Fruit fly (Drosophila melanogaster) whole organism, embryonic: ENCODE results near the gene CG17191.

Experiments used
- Atf-2 ChIP-seq: fragments of 200-800 bp; sonication (Bioruptor generic); optimal IDR thresholded peaks from 2 replicates; lab custom pipeline; 2016; ENCODE audit warnings: missing biosample characterization, missing genetic modification characterization
- B-H2 ChIP-seq: fragments of 200-800 bp; sonication (Bioruptor generic); optimal IDR thresholded peaks from 2 replicates; lab custom pipeline; 2018; ENCODE audit warnings: missing biosample characterization, mild to moderate bottlenecking, missing genetic modification characterization
- C15 ChIP-seq: fragments of 200-800 bp; sonication (Bioruptor generic); IDR thresholded peaks from 3 replicates; pipeline ENCODE4 v1.3.6; 2022; ENCODE audit warnings: missing biosample characterization, missing genetic modification characterization
- CG10959 ChIP-seq: fragments of 200-800 bp; sonication (Bioruptor generic); IDR thresholded peaks from 2 replicates; pipeline ENCODE4 v1.3.6; 2022; ENCODE audit warnings: missing biosample characterization, missing genetic modification characterization
- CG11723 ChIP-seq: fragments of 200-800 bp; sonication (Bioruptor generic); optimal IDR thresholded peaks from 2 replicates; lab custom pipeline; 2017; ENCODE audit warnings: missing biosample characterization, mild to moderate bottlenecking, missing genetic modification characterization
- CG12744 ChIP-seq: fragments of 200-800 bp; sonication (Bioruptor generic); optimal IDR thresholded peaks from 2 replicates; lab custom pipeline; 2016; ENCODE audit warnings: missing biosample characterization, missing genetic modification characterization
- CG13123 ChIP-seq: fragments of 200-800 bp; sonication (Bioruptor generic); optimal IDR thresholded peaks from 2 replicates; lab custom pipeline; 2016; ENCODE audit warnings: missing biosample characterization, missing genetic modification characterization
- CG13424 ChIP-seq: fragments of 200-800 bp; sonication (Bioruptor generic); optimal IDR thresholded peaks from 2 replicates; lab custom pipeline; 2019; ENCODE audit warnings: missing biosample characterization, mild to moderate bottlenecking, missing genetic modification characterization, moderate library complexity
- CG15073 ChIP-seq: fragments of 200-800 bp; sonication (Bioruptor generic); optimal IDR thresholded peaks from 2 replicates; lab custom pipeline; 2016; ENCODE audit warnings: missing biosample characterization, missing genetic modification characterization
- CG17186 ChIP-seq: fragments of 200-800 bp; sonication (Bioruptor generic); optimal IDR thresholded peaks from 3 replicates; lab custom pipeline; 2017; ENCODE audit warnings: missing biosample characterization, missing genetic modification reagents, missing genetic modification characterization
- CG2875 ChIP-seq: fragments of 200-800 bp; sonication (Bioruptor generic); optimal IDR thresholded peaks from 2 replicates; lab custom pipeline; 2017; ENCODE audit warnings: missing biosample characterization, mild to moderate bottlenecking, missing genetic modification characterization, missing genetic modification reagents
- CG33213 ChIP-seq: fragments of 200-800 bp; sonication (Bioruptor generic); optimal IDR thresholded peaks from 3 replicates; lab custom pipeline; 2016; ENCODE audit warnings: missing biosample characterization, missing genetic modification characterization
- CG4282 ChIP-seq: fragments of 200-800 bp; sonication (Bioruptor generic); optimal IDR thresholded peaks from 2 replicates; lab custom pipeline; 2016; ENCODE audit warnings: missing biosample characterization, missing genetic modification characterization
- CG6791 ChIP-seq: fragments of 200-800 bp; sonication (Bioruptor generic); IDR thresholded peaks from 3 replicates; pipeline ENCODE4 v1.3.6; 2022; ENCODE audit warnings: missing biosample characterization, missing genetic modification characterization; ENCODE audit not compliant: partially characterized antibody
- CG8388 ChIP-seq: fragments of 200-800 bp; sonication (Bioruptor generic); optimal IDR thresholded peaks from 2 replicates; lab custom pipeline; 2019; ENCODE audit warnings: missing biosample characterization, mild to moderate bottlenecking, missing genetic modification characterization, moderate library complexity
- CG8478 ChIP-seq: fragments of >200 bp; optimal IDR thresholded peaks from 2 replicates; lab custom pipeline; 2018
- Camta ChIP-seq: fragments of 200-800 bp; sonication (Bioruptor generic); optimal IDR thresholded peaks from 2 replicates; lab custom pipeline; 2016; ENCODE audit warnings: missing biosample characterization, missing genetic modification characterization
- Chrac-16 ChIP-seq: fragments of 200-800 bp; sonication (Bioruptor generic); optimal IDR thresholded peaks from 3 replicates; lab custom pipeline; 2016; ENCODE audit warnings: missing biosample characterization, missing genetic modification characterization
- Eip74EF ChIP-seq, 2 experiments: fragments of 200-800 bp in 1 of 2; fragments of >200 bp in 1 of 2; sonication (Bioruptor generic) in 1 of 2; optimal IDR thresholded peaks; 2 replicates each; lab custom pipeline; 2017 to 2019; ENCODE audit warnings: missing biosample characterization in 2 of 2, missing genetic modification characterization in 2 of 2, mild to moderate bottlenecking in 1 of 2, moderate library complexity in 1 of 2
- Lpt ChIP-seq: fragments of >200 bp; optimal IDR thresholded peaks from 2 replicates; lab custom pipeline; 2018; ENCODE audit warnings: missing biosample characterization, missing genetic modification characterization
- Mrtf ChIP-seq: fragments of 200-800 bp; sonication (Bioruptor generic); IDR thresholded peaks from 3 replicates; pipeline ENCODE4 v1.3.6; 2022; ENCODE audit warnings: missing biosample characterization, missing genetic modification characterization
- Rfx ChIP-seq: fragments of 200-800 bp; sonication (Bioruptor generic); IDR thresholded peaks from 2 replicates; pipeline ENCODE4 v1.3.6; 2022; ENCODE audit warnings: missing biosample characterization, missing genetic modification characterization
- Scr ChIP-seq: fragments of 200-800 bp; sonication (Bioruptor generic); IDR thresholded peaks from 2 replicates; pipeline ENCODE4 v1.3.6; 2022; ENCODE audit warnings: missing biosample characterization, missing genetic modification characterization; ENCODE audit not compliant: partially characterized antibody
- bbx ChIP-seq: fragments of 200-800 bp; sonication (Bioruptor generic); IDR thresholded peaks from 2 replicates; pipeline ENCODE4 v1.3.6; 2022; ENCODE audit warnings: missing biosample characterization, missing genetic modification characterization; ENCODE audit not compliant: partially characterized antibody
- chinmo ChIP-seq: fragments of 200-800 bp; sonication (Bioruptor generic); IDR thresholded peaks from 4 replicates; pipeline ENCODE4 v1.3.6; 2022; ENCODE audit warnings: missing biosample characterization, missing genetic modification characterization; ENCODE audit not compliant: partially characterized antibody
- corto ChIP-seq: fragments of 200-800 bp; sonication (Bioruptor generic); optimal IDR thresholded peaks from 2 replicates; lab custom pipeline; 2016; ENCODE audit warnings: missing biosample characterization, mild to moderate bottlenecking, missing genetic modification characterization, moderate library complexity
- crc ChIP-seq: fragments of 200-800 bp; sonication (Bioruptor generic); optimal IDR thresholded peaks from 2 replicates; lab custom pipeline; 2016; ENCODE audit warnings: missing biosample characterization, missing genetic modification characterization
- dimm ChIP-seq: fragments of 200-800 bp; sonication (Bioruptor generic); IDR thresholded peaks from 2 replicates; pipeline ENCODE4 v1.3.6; 2022; ENCODE audit warnings: missing biosample characterization, missing genetic modification characterization
- dysf ChIP-seq: fragments of 200-800 bp; sonication (Bioruptor generic); IDR thresholded peaks from 3 replicates; pipeline ENCODE4 v1.3.6; 2022; ENCODE audit warnings: missing biosample characterization, missing genetic modification characterization
- emc ChIP-seq: fragments of 200-800 bp; sonication (Bioruptor generic); optimal IDR thresholded peaks from 2 replicates; lab custom pipeline; 2016; ENCODE audit warnings: missing biosample characterization, missing genetic modification characterization
- eyg ChIP-seq: fragments of 200-800 bp; sonication (Bioruptor generic); optimal IDR thresholded peaks from 3 replicates; lab custom pipeline; 2016; ENCODE audit warnings: missing biosample characterization, missing genetic modification characterization
- fd102C ChIP-seq: fragments of 200-800 bp; sonication (Bioruptor generic); optimal IDR thresholded peaks from 2 replicates; lab custom pipeline; 2018; ENCODE audit warnings: missing biosample characterization, mild to moderate bottlenecking, missing genetic modification characterization, moderate library complexity
- fu2 ChIP-seq: fragments of 200-800 bp; sonication (Bioruptor generic); optimal IDR thresholded peaks from 2 replicates; lab custom pipeline; 2016; ENCODE audit warnings: missing biosample characterization, missing genetic modification characterization
- gce ChIP-seq: fragments of 200-800 bp; sonication (Bioruptor generic); IDR thresholded peaks from 3 replicates; pipeline ENCODE4 v1.3.6; 2022; ENCODE audit warnings: missing biosample characterization, missing genetic modification characterization
- grn ChIP-seq: fragments of 200-800 bp; sonication (Bioruptor generic); optimal IDR thresholded peaks from 3 replicates; lab custom pipeline; 2017; ENCODE audit warnings: missing biosample characterization, missing genetic modification characterization
- gsb-n ChIP-seq: fragments of 200-800 bp; sonication (Bioruptor generic); optimal IDR thresholded peaks from 3 replicates; lab custom pipeline; 2018; ENCODE audit warnings: missing biosample characterization, mild to moderate bottlenecking, missing genetic modification characterization
- h ChIP-seq: fragments of >200 bp; optimal IDR thresholded peaks from 2 replicates; lab custom pipeline; 2017
- jigr1 ChIP-seq: fragments of 200-800 bp; sonication (Bioruptor generic); IDR thresholded peaks from 3 replicates; pipeline ENCODE4 v1.3.6; 2022; ENCODE audit warnings: missing biosample characterization, missing genetic modification characterization
- kah ChIP-seq: fragments of 200-800 bp; sonication (Bioruptor generic); optimal IDR thresholded peaks from 2 replicates; lab custom pipeline; 2018; ENCODE audit warnings: missing biosample characterization, mild to moderate bottlenecking, missing genetic modification characterization
- knrl ChIP-seq: fragments of 200-800 bp; sonication (Bioruptor generic); IDR thresholded peaks from 3 replicates; pipeline ENCODE4 v1.3.6; 2022; ENCODE audit warnings: missing biosample characterization, missing genetic modification characterization; ENCODE audit not compliant: partially characterized antibody
- lbe ChIP-seq: fragments of 200-800 bp; sonication (Bioruptor generic); optimal IDR thresholded peaks from 2 replicates; lab custom pipeline; 2016; ENCODE audit warnings: missing biosample characterization, mild to moderate bottlenecking, missing genetic modification characterization
- odd ChIP-seq: fragments of 200-800 bp; sonication (Bioruptor generic); optimal IDR thresholded peaks from 2 replicates; lab custom pipeline; 2017; ENCODE audit warnings: missing biosample characterization, mild to moderate bottlenecking, missing genetic modification characterization
- pita ChIP-seq: fragments of 200-800 bp; sonication (Bioruptor generic); optimal IDR thresholded peaks from 2 replicates; lab custom pipeline; 2017; ENCODE audit warnings: missing biosample characterization, mild to moderate bottlenecking, missing genetic modification characterization
- pros ChIP-seq: fragments of 200-800 bp; sonication (Bioruptor generic); optimal IDR thresholded peaks from 3 replicates; lab custom pipeline; 2019; ENCODE audit warnings: missing biosample characterization, mild to moderate bottlenecking, missing genetic modification characterization, moderate library complexity
- psq ChIP-seq: fragments of 200-800 bp; sonication (Bioruptor generic); optimal IDR thresholded peaks from 2 replicates; lab custom pipeline; 2017; ENCODE audit warnings: missing biosample characterization, missing genetic modification characterization
- slbo ChIP-seq: fragments of 200-800 bp; sonication (Bioruptor generic); IDR thresholded peaks from 2 replicates; pipeline ENCODE4 v1.3.6; 2022; ENCODE audit warnings: missing biosample characterization, missing genetic modification characterization
- sob ChIP-seq: fragments of 200-800 bp; sonication (Bioruptor generic); IDR thresholded peaks from 2 replicates; pipeline ENCODE4 v1.3.6; 2022; ENCODE audit warnings: missing biosample characterization, missing genetic modification characterization
- trh ChIP-seq: fragments of 200-800 bp; sonication (Bioruptor generic); optimal IDR thresholded peaks from 2 replicates; lab custom pipeline; 2016; ENCODE audit warnings: missing biosample characterization, missing genetic modification characterization
- unc-4 ChIP-seq: fragments of 200-800 bp; sonication (Bioruptor generic); IDR thresholded peaks from 2 replicates; pipeline ENCODE4 v1.3.6; 2022; ENCODE audit warnings: missing biosample characterization, missing genetic modification characterization; ENCODE audit not compliant: partially characterized antibody
- vnd ChIP-seq: fragments of 200-800 bp; sonication (Bioruptor generic); IDR thresholded peaks from 3 replicates; pipeline ENCODE4 v1.3.6; 2022; ENCODE audit warnings: missing biosample characterization, missing genetic modification characterization; ENCODE audit not compliant: partially characterized antibody
- wor ChIP-seq: fragments of 200-800 bp; sonication (Bioruptor generic); IDR thresholded peaks from 2 replicates; pipeline ENCODE4 v1.3.6; 2022; ENCODE audit warnings: missing biosample characterization, missing genetic modification characterization
- zfh1 ChIP-seq: fragments of 200-800 bp; sonication (Bioruptor generic); IDR thresholded peaks from 3 replicates; pipeline ENCODE4 v1.3.6; 2022; ENCODE audit warnings: missing biosample characterization, missing genetic modification characterization

The CG17191 gene

dm6 chr3R:26980282-26980691 is 39.3 kb downstream of the CG17191 start (continued):
- TF ChIP-seq grn (no peak), emc (GFP tag; lab: Kevin White, UChicago) (no peak), wor (GFP tag; lab: Robert Waterston, UW) (no peak), knrl (GFP tag; lab: Robert Waterston, UW) (no peak; the same call in 2 of the 3 replicates), h (lab: Kevin White, UChicago) (no peak), fd102C (GFP tag; lab: Kevin White, UChicago) (no peak), vnd (GFP tag; lab: Robert Waterston, UW) (no peak), trh (no peak), CG8478 (lab: Kevin White, UChicago) (no peak), CG17186 (GFP tag; lab: Kevin White, UChicago) (no peak), eyg (GFP tag; lab: Kevin White, UChicago) (no peak), CG10959 (GFP tag; lab: Robert Waterston, UW) (no peak), slbo (peak; percentile 35), CG11723 (GFP tag; lab: Kevin White, UChicago) (no peak), zfh1 (GFP tag; lab: Robert Waterston, UW) (no peak), unc-4 (GFP tag; lab: Robert Waterston, UW) (peak; percentile 52), dimm (GFP tag; lab: Robert Waterston, UW) (no peak), CG13424 (tag; lab: Kevin White, UChicago) (no peak), CG33213 (GFP tag; lab: Kevin White, UChicago) (no peak), Chrac-16 (no peak), Camta (no peak), CG13123 (no peak), gsb-n (tag; lab: Kevin White, UChicago) (no peak), Atf-2 (no peak), corto (GFP tag; lab: Kevin White, UChicago) (no peak), Mrtf (GFP tag; lab: Robert Waterston, UW) (no peak), CG8388 (GFP tag; lab: Kevin White, UChicago) (no peak), chinmo (GFP tag; lab: Robert Waterston, UW) (peak; percentile 93; the same call in 3 of the 4 replicates), sob (peak; percentile 32; the same call in 1 of the 2 replicates), jigr1 (GFP tag; lab: Robert Waterston, UW) (no peak), C15 (no peak), pros (GFP tag; lab: Kevin White, UChicago) (peak; percentile 20), fu2 (no peak), crc (GFP tag; lab: Kevin White, UChicago) (no peak), CG15073 (GFP tag; lab: Kevin White, UChicago) (no peak), pita (no peak), gce (no peak), bbx (GFP tag; lab: Robert Waterston, UW) (no peak), Rfx (peak; percentile 46; the same call in 1 of the 2 replicates), CG6791 (GFP tag; lab: Robert Waterston, UW) (no peak), psq (GFP tag; lab: Kevin White, UChicago) (peak; percentile 29), Lpt (no peak), Eip74EF (GFP tag; optimal IDR thresholded peaks at IDR 0.05; lab: Kevin White, UChicago) (peak in 1 of 2 experiments; percentile 33), B-H2 (GFP tag; lab: Kevin White, UChicago) (peak; percentile 30), CG4282 (GFP tag; lab: Kevin White, UChicago) (no peak), CG2875 (GFP tag; lab: Kevin White, UChicago) (no peak), dysf (GFP tag; lab: Robert Waterston, UW) (no peak), odd (no peak), lbe (peak; percentile 32), Scr (GFP tag; lab: Robert Waterston, UW) (no peak), kah (GFP tag; lab: Kevin White, UChicago) (no peak), CG12744 (GFP tag; lab: Kevin White, UChicago) (no peak)
